Fruit fly (Drosophila melanogaster) whole organism, embryonic: Measurements from ENCODE around the gene CG8128.

ENCODE experiments used
- CG10209 ChIP-seq: fragments of 200-800 bp; sonication (Bioruptor generic); optimal IDR thresholded peaks from 3 replicates; lab custom pipeline; 2017; ENCODE audit warnings: missing biosample characterization, mild to moderate bottlenecking, missing genetic modification characterization, missing genetic modification reagents
- CG10543 ChIP-seq: fragments of 200-800 bp; sonication (Bioruptor generic); optimal IDR thresholded peaks from 3 replicates; lab custom pipeline; 2017; ENCODE audit warnings: missing biosample characterization, mild to moderate bottlenecking, missing genetic modification characterization, moderate library complexity
- CG11093 ChIP-seq: fragments of 200-800 bp; sonication (Bioruptor generic); IDR thresholded peaks from 3 replicates; pipeline ENCODE4 v1.3.6; 2022; ENCODE audit warnings: missing biosample characterization, missing genetic modification characterization
- CG11247 ChIP-seq: fragments of 200-800 bp; sonication (Bioruptor generic); IDR thresholded peaks from 2 replicates; pipeline ENCODE4 v1.3.6; 2022; ENCODE audit warnings: missing biosample characterization, missing genetic modification characterization
- CG12299 ChIP-seq: fragments of 200-800 bp; sonication (Bioruptor generic); optimal IDR thresholded peaks from 2 replicates; lab custom pipeline; 2018; ENCODE audit warnings: missing biosample characterization, mild to moderate bottlenecking, missing genetic modification characterization
- CG13296 ChIP-seq: fragments of 200-800 bp; sonication (Bioruptor generic); optimal IDR thresholded peaks from 3 replicates; lab custom pipeline; 2018; ENCODE audit warnings: missing biosample characterization, mild to moderate bottlenecking, missing genetic modification characterization
- CG13624 ChIP-seq: fragments of 200-800 bp; sonication (Bioruptor generic); optimal IDR thresholded peaks from 2 replicates; lab custom pipeline; 2016; ENCODE audit warnings: missing biosample characterization, missing genetic modification characterization
- CG15479 ChIP-seq: fragments of 200-800 bp; sonication (Bioruptor generic); optimal IDR thresholded peaks from 3 replicates; lab custom pipeline; 2019; ENCODE audit warnings: missing biosample characterization, mild to moderate bottlenecking, missing genetic modification characterization, moderate library complexity
- CG15514 ChIP-seq: fragments of 200-800 bp; sonication (Bioruptor generic); optimal IDR thresholded peaks from 3 replicates; lab custom pipeline; 2017; ENCODE audit warnings: missing biosample characterization, missing genetic modification characterization, mild to moderate bottlenecking, moderate library complexity, missing genetic modification reagents
- CG1603 ChIP-seq: fragments of 200-800 bp; sonication (Bioruptor generic); optimal IDR thresholded peaks from 2 replicates; lab custom pipeline; 2019; ENCODE audit warnings: missing biosample characterization, mild to moderate bottlenecking, missing genetic modification characterization, moderate library complexity
- CG1647 ChIP-seq: fragments of 200-800 bp; sonication (Bioruptor generic); optimal IDR thresholded peaks from 3 replicates; lab custom pipeline; 2016; ENCODE audit warnings: missing biosample characterization, missing genetic modification characterization
- CG17568 ChIP-seq: fragments of 200-800 bp; sonication (Bioruptor generic); optimal IDR thresholded peaks from 2 replicates; lab custom pipeline; 2018; ENCODE audit warnings: missing biosample characterization, mild to moderate bottlenecking, missing genetic modification characterization, moderate library complexity
- CG1792 ChIP-seq: fragments of 200-800 bp; sonication (Bioruptor generic); optimal IDR thresholded peaks from 2 replicates; lab custom pipeline; 2016; ENCODE audit warnings: missing biosample characterization, missing genetic modification characterization
- CG2120 ChIP-seq: fragments of 200-800 bp; sonication (Bioruptor generic); optimal IDR thresholded peaks from 3 replicates; lab custom pipeline; 2016; ENCODE audit warnings: missing biosample characterization, missing genetic modification characterization
- CG2712 ChIP-seq: fragments of 200-800 bp; optimal IDR thresholded peaks from 3 replicates; lab custom pipeline; 2019; ENCODE audit warnings: missing biosample characterization, mild to moderate bottlenecking, missing genetic modification characterization, moderate library complexity
- CG33213 ChIP-seq: fragments of 200-800 bp; sonication (Bioruptor generic); optimal IDR thresholded peaks from 3 replicates; lab custom pipeline; 2016; ENCODE audit warnings: missing biosample characterization, missing genetic modification characterization
- CG3995 ChIP-seq: fragments of 200-800 bp; sonication (Bioruptor generic); optimal IDR thresholded peaks from 3 replicates; lab custom pipeline; 2016; ENCODE audit warnings: missing biosample characterization, missing genetic modification characterization
- CG7839 ChIP-seq: fragments of 200-800 bp; sonication (Bioruptor generic); optimal IDR thresholded peaks from 3 replicates; lab custom pipeline; 2018; ENCODE audit warnings: missing biosample characterization, mild to moderate bottlenecking, missing genetic modification characterization, moderate library complexity
- CoRest ChIP-seq: fragments of 200-800 bp; sonication (Bioruptor generic); optimal IDR thresholded peaks from 3 replicates; lab custom pipeline; 2018; ENCODE audit warnings: missing biosample characterization, mild to moderate bottlenecking, missing genetic modification characterization, moderate library complexity
- Dfd ChIP-seq, 2 experiments: fragments of >200 bp; optimal IDR thresholded peaks; 2 replicates each; lab custom pipeline; 2017; ENCODE audit warnings: missing biosample characterization in 2 of 2, missing genetic modification characterization in 2 of 2
- Dll ChIP-seq: fragments of 200-800 bp; sonication (Bioruptor generic); IDR thresholded peaks from 4 replicates; pipeline ENCODE4 v1.3.6; 2022; ENCODE audit warnings: missing biosample characterization, missing genetic modification characterization; ENCODE audit not compliant: partially characterized antibody
- Elba2 ChIP-seq: fragments of 200-800 bp; sonication (Bioruptor generic); optimal IDR thresholded peaks from 3 replicates; lab custom pipeline; 2016; ENCODE audit warnings: missing biosample characterization, missing genetic modification characterization
- Ets65A ChIP-seq: fragments of 200-800 bp; sonication (Bioruptor generic); peaks from one replicate; lab custom pipeline; 2016; ENCODE audit warnings: missing biosample characterization, missing genetic modification characterization
- Ets97D ChIP-seq: fragments of 200-800 bp; sonication (Bioruptor generic); optimal IDR thresholded peaks from 3 replicates; lab custom pipeline; 2016; ENCODE audit warnings: missing biosample characterization, missing genetic modification characterization
- Fer1 ChIP-seq: fragments of 200-800 bp; sonication (Bioruptor generic); optimal IDR thresholded peaks from 2 replicates; lab custom pipeline; 2017; ENCODE audit warnings: missing biosample characterization, mild to moderate bottlenecking, missing genetic modification characterization
- HLH54F ChIP-seq: fragments of 200-800 bp; sonication (Bioruptor generic); optimal IDR thresholded peaks from 3 replicates; lab custom pipeline; 2016; ENCODE audit warnings: missing biosample characterization, missing genetic modification characterization
- HLHmδ ChIP-seq: fragments of 200-800 bp; sonication (Bioruptor generic); optimal IDR thresholded peaks from 2 replicates; lab custom pipeline; 2018; ENCODE audit warnings: missing biosample characterization, mild to moderate bottlenecking, missing genetic modification characterization, moderate library complexity
- Hr78 ChIP-seq, 2 experiments: fragments of 200-800 bp in 1 of 2; fragments of >200 bp in 1 of 2; sonication (Bioruptor generic) in 1 of 2; optimal IDR thresholded peaks; 2 replicates each; lab custom pipeline; 2017 to 2019; ENCODE audit warnings: missing biosample characterization in 2 of 2, missing genetic modification characterization in 2 of 2, mild to moderate bottlenecking in 1 of 2, moderate library complexity in 1 of 2
- Hsf ChIP-seq: fragments of 200-800 bp; sonication (Bioruptor generic); optimal IDR thresholded peaks from 3 replicates; lab custom pipeline; 2016; ENCODE audit warnings: missing biosample characterization, missing genetic modification characterization
- Med ChIP-seq: fragments of 200-800 bp; sonication (Bioruptor generic); peaks from one replicate; lab custom pipeline; 2016; ENCODE audit warnings: missing biosample characterization, missing genetic modification characterization, mild to moderate bottlenecking, inconsistent platforms, moderate library complexity
- Pdp1 ChIP-seq, 2 experiments: fragments of 200-800 bp; sonication (Bioruptor generic); optimal IDR thresholded peaks; 3 replicates each; lab custom pipeline; 2016; ENCODE audit warnings: missing biosample characterization in 2 of 2, missing genetic modification characterization in 2 of 2, mild to moderate bottlenecking in 1 of 2, moderate library complexity in 1 of 2
- Rx ChIP-seq: fragments of 200-800 bp; sonication (Bioruptor generic); IDR thresholded peaks from 2 replicates; pipeline ENCODE4 v1.3.6; 2022; ENCODE audit warnings: missing biosample characterization, missing genetic modification characterization
- Stat92E ChIP-seq, 3 experiments: fragments of >200 bp in 2 of 3; fragments of 200-800 bp in 1 of 3; sonication (Bioruptor generic) in 1 of 3; optimal IDR thresholded peaks; 2 replicates each; lab custom pipeline; 2017 to 2019; ENCODE audit warnings: missing biosample characterization in 3 of 3, missing genetic modification characterization in 3 of 3, mild to moderate bottlenecking in 1 of 3, moderate library complexity in 1 of 3
- Xrp1 ChIP-seq: fragments of 200-800 bp; sonication (Bioruptor generic); IDR thresholded peaks from 2 replicates; pipeline ENCODE4 v1.3.6; 2022; ENCODE audit warnings: missing biosample characterization, missing genetic modification characterization
- ab ChIP-seq: fragments of 200-800 bp; sonication (Bioruptor generic); optimal IDR thresholded peaks from 2 replicates; lab custom pipeline; 2016; ENCODE audit warnings: missing biosample characterization, missing genetic modification characterization
- croc ChIP-seq: fragments of 200-800 bp; sonication (Bioruptor generic); conservative IDR thresholded peaks from 3 replicates; pipeline ENCODE4 v1.3.6; 2022; ENCODE audit warnings: missing biosample characterization, missing genetic modification characterization
- crp ChIP-seq, 2 experiments: fragments of 200-800 bp; sonication (Bioruptor generic); optimal IDR thresholded peaks; 2 replicates in 1 of 2; 3 replicates in 1 of 2; lab custom pipeline; 2017; ENCODE audit warnings: missing biosample characterization in 2 of 2, missing genetic modification characterization in 2 of 2, mild to moderate bottlenecking in 1 of 2, moderate library complexity in 1 of 2
- disco-r ChIP-seq: fragments of 200-800 bp; sonication (Bioruptor generic); optimal IDR thresholded peaks from 2 replicates; lab custom pipeline; 2016; ENCODE audit warnings: missing biosample characterization, missing genetic modification characterization
- dysf ChIP-seq: fragments of 200-800 bp; sonication (Bioruptor generic); IDR thresholded peaks from 3 replicates; pipeline ENCODE4 v1.3.6; 2022; ENCODE audit warnings: missing biosample characterization, missing genetic modification characterization
- gce ChIP-seq: fragments of 200-800 bp; sonication (Bioruptor generic); IDR thresholded peaks from 3 replicates; pipeline ENCODE4 v1.3.6; 2022; ENCODE audit warnings: missing biosample characterization, missing genetic modification characterization
- h ChIP-seq: fragments of >200 bp; optimal IDR thresholded peaks from 2 replicates; lab custom pipeline; 2017
- hth ChIP-seq: fragments of >200 bp; optimal IDR thresholded peaks from 2 replicates; lab custom pipeline; 2017; ENCODE audit warnings: inconsistent platforms
- org-1 ChIP-seq: fragments of 200-800 bp; sonication (Bioruptor generic); optimal IDR thresholded peaks from 2 replicates; lab custom pipeline; 2017; ENCODE audit warnings: missing biosample characterization, missing genetic modification characterization
- phol ChIP-seq: fragments of 200-800 bp; sonication (Bioruptor generic); optimal IDR thresholded peaks from 3 replicates; lab custom pipeline; 2018; ENCODE audit warnings: missing biosample characterization, mild to moderate bottlenecking, missing genetic modification characterization, moderate library complexity
- pzg ChIP-seq: fragments of 200-800 bp; sonication (Bioruptor generic); optimal IDR thresholded peaks from 3 replicates; lab custom pipeline; 2018; ENCODE audit warnings: missing biosample characterization, mild to moderate bottlenecking, missing genetic modification characterization, moderate library complexity
- row ChIP-seq: fragments of 200-800 bp; sonication (Bioruptor generic); IDR thresholded peaks from 3 replicates; pipeline ENCODE4 v1.3.6; 2022; ENCODE audit warnings: missing biosample characterization, missing genetic modification characterization
- sqz ChIP-seq: fragments of 200-800 bp; sonication (Bioruptor generic); optimal IDR thresholded peaks from 3 replicates; lab custom pipeline; 2018; ENCODE audit warnings: missing biosample characterization, mild to moderate bottlenecking, missing genetic modification characterization
- tna ChIP-seq: fragments of 200-800 bp; sonication (Bioruptor generic); IDR thresholded peaks from 2 replicates; pipeline ENCODE4 v1.3.6; 2022; ENCODE audit warnings: missing biosample characterization, missing genetic modification characterization; ENCODE audit not compliant: partially characterized antibody
- zf30C ChIP-seq: fragments of 200-800 bp; sonication (Bioruptor generic); optimal IDR thresholded peaks from 3 replicates; lab custom pipeline; 2018; ENCODE audit warnings: missing biosample characterization, mild to moderate bottlenecking, missing genetic modification characterization
- zfh1 ChIP-seq: fragments of 200-800 bp; sonication (Bioruptor generic); IDR thresholded peaks from 3 replicates; pipeline ENCODE4 v1.3.6; 2022; ENCODE audit warnings: missing biosample characterization, missing genetic modification characterization

CG8128 gene

dm6 chrX:15696854-15697540 is at the start of gene CG8128:
Gene CG8128, plus strand, starts transcription at chrX:15697494.
- TF ChIP-seq CG1647 (GFP tag; lab: Kevin White, UChicago) (peak; percentile 6), CG10209 (GFP tag; lab: Kevin White, UChicago) (no peak), Hsf (peak; percentile 3), Ets65A (GFP tag; lab: Kevin White, UChicago) (peak; percentile 56), tna (GFP tag; lab: Robert Waterston, UW) (no peak), CG3995 (GFP tag; lab: Kevin White, UChicago) (no peak), Ets97D (GFP tag; lab: Kevin White, UChicago) (peak; percentile 12), Rx (GFP tag; lab: Robert Waterston, UW) (no peak), CG11247 (no peak), org-1 (GFP tag; lab: Kevin White, UChicago) (no peak), CG17568 (GFP tag; lab: Kevin White, UChicago) (no peak), pzg (GFP tag; lab: Kevin White, UChicago) (peak; percentile 45), CG2712 (peak; percentile 14), CoRest (tag; lab: Kevin White, UChicago) (peak; percentile 20), CG15479 (GFP tag; lab: Kevin White, UChicago) (peak; percentile 54), ab (no peak), crp (GFP tag; optimal IDR thresholded peaks at IDR 0.05; lab: Kevin White, UChicago) (peak; percentile 63 to 93), sqz (GFP tag; lab: Kevin White, UChicago) (no peak), h (lab: Kevin White, UChicago) (no peak), CG7839 (tag; lab: Kevin White, UChicago) (peak; percentile 16), HLH54F (peak; percentile 3), Elba2 (GFP tag; lab: Kevin White, UChicago) (no peak), CG12299 (no peak), HLHmδ (GFP tag; lab: Kevin White, UChicago) (no peak), hth (lab: Kevin White, UChicago) (no peak), CG1792 (GFP tag; lab: Kevin White, UChicago) (no peak), Stat92E (GFP tag; optimal IDR thresholded peaks at IDR 0.05; lab: Kevin White, UChicago) (no peak), Fer1 (no peak), CG13624 (GFP tag; lab: Kevin White, UChicago) (no peak), Dfd (GFP tag; optimal IDR thresholded peaks at IDR 0.05; lab: Kevin White, UChicago) (no peak), row (peak; percentile 78), Xrp1 (GFP tag; lab: Robert Waterston, UW) (no peak), gce (GFP tag; lab: Robert Waterston, UW) (no peak), Pdp1 (GFP tag; optimal IDR thresholded peaks at IDR 0.05; lab: Kevin White, UChicago) (peak in 1 of 2 experiments; percentile 7), CG11093 (GFP tag; lab: Robert Waterston, UW) (no peak), disco-r (GFP tag; lab: Kevin White, UChicago) (no peak), Hr78 (GFP tag; optimal IDR thresholded peaks at IDR 0.05; lab: Kevin White, UChicago) (no peak), Dll (GFP tag; lab: Robert Waterston, UW) (0 out of 4 replicates have a peak, but pooled peaks have one; percentile 10), Med (GFP tag; lab: Kevin White, UChicago) (peak; percentile 87), zf30C (GFP tag; lab: Kevin White, UChicago) (no peak), phol (tag; lab: Kevin White, UChicago) (peak; percentile 15), CG33213 (GFP tag; lab: Kevin White, UChicago) (no peak), CG10543 (no peak), CG15514 (GFP tag; lab: Kevin White, UChicago) (peak; percentile 64), CG2120 (GFP tag; lab: Kevin White, UChicago) (peak; percentile 32), croc (GFP tag; lab: Robert Waterston, UW) (no peak), zfh1 (GFP tag; lab: Robert Waterston, UW) (no peak), CG1603 (tag; lab: Kevin White, UChicago) (peak; percentile 42), dysf (GFP tag; lab: Robert Waterston, UW) (0 out of 3 replicates have a peak, but pooled peaks have one; percentile 6), CG13296 (GFP tag; lab: Kevin White, UChicago) (no peak)
